Fruit fly (Drosophila melanogaster): ENCODE results near the gene PIG-Wb.
A peak's percentile ranks its signal among the peaks of the same experiment; 100 is the strongest.

PIG-Wb gene

dm6 chr3L:1746338-1747199 is 8.7 kb upstream of the PIG-Wb start, which contains the start of gene CG13921 (continued):
- peak; percentile 100 for TF ChIP-seq CG10631 (GFP tag; optimal IDR thresholded peaks at IDR 0.05)
- TF ChIP-seq Ets96B (tag; optimal IDR thresholded peaks at IDR 0.05), result peak; percentile 100
- peak; percentile 99 for TF ChIP-seq Sox102F (GFP tag; optimal IDR thresholded peaks at IDR 0.05)
- TF ChIP-seq CG1621 (tag; optimal IDR thresholded peaks at IDR 0.05), result peak; percentile 100
- TF ChIP-seq topi (GFP tag; optimal IDR thresholded peaks at IDR 0.05), result peak; percentile 100
- peak; percentile 99 for TF ChIP-seq CG11902 (GFP tag; optimal IDR thresholded peaks at IDR 0.05)
- TF ChIP-seq fd85E (GFP tag; optimal IDR thresholded peaks at IDR 0.05), result peak; percentile 98
- peak; percentile 100 for TF ChIP-seq eg (GFP tag; IDR thresholded peaks at IDR 0.05)
- peak; percentile 99 for TF ChIP-seq CG34406 (GFP tag; optimal IDR thresholded peaks at IDR 0.05)
- peak; percentile 100 for TF ChIP-seq Gug (GFP tag; IDR thresholded peaks at IDR 0.05)
- TF ChIP-seq Hr39 (GFP tag; optimal IDR thresholded peaks at IDR 0.05), result peak; percentile 99
- peak; percentile 100 for TF ChIP-seq CG8119 (GFP tag; IDR thresholded peaks at IDR 0.05)
- peak; percentile 99 for TF ChIP-seq CG6808 (GFP tag; optimal IDR thresholded peaks at IDR 0.05)
- TF ChIP-seq CG3032 (tag; optimal IDR thresholded peaks at IDR 0.05), result peak; percentile 100
- TF ChIP-seq Met (GFP tag; optimal IDR thresholded peaks at IDR 0.05), result peak; percentile 99
- peak; percentile 100 for TF ChIP-seq cyc (GFP tag; optimal IDR thresholded peaks at IDR 0.05)
- TF ChIP-seq pdm3 (GFP tag; optimal IDR thresholded peaks at IDR 0.05), result peak; percentile 100
- TF ChIP-seq Hr38 (GFP tag; optimal IDR thresholded peaks at IDR 0.05), result peak; percentile 90
- peak; percentile 99 for TF ChIP-seq CG4318 (GFP tag; optimal IDR thresholded peaks at IDR 0.05)
- peak; percentile 98 to 99 for TF ChIP-seq salr (GFP tag; optimal IDR thresholded peaks at IDR 0.05)
- TF ChIP-seq Lpt (GFP tag; optimal IDR thresholded peaks at IDR 0.05), result peak; percentile 99
- TF ChIP-seq Smox (GFP tag; optimal IDR thresholded peaks at IDR 0.05), result peak; percentile 99
- peak; percentile 91 for TF ChIP-seq fkh (GFP tag; optimal IDR thresholded peaks at IDR 0.05)
- peak; percentile 100 for TF ChIP-seq CG32006 (GFP tag; optimal IDR thresholded peaks at IDR 0.05)
- TF ChIP-seq CG31627 (GFP tag; optimal IDR thresholded peaks at IDR 0.05), result peak; percentile 99
- TF ChIP-seq CG6792 (GFP tag; optimal IDR thresholded peaks at IDR 0.05), result peak; percentile 100
- peak; percentile 99 for TF ChIP-seq Sox15 (GFP tag; optimal IDR thresholded peaks at IDR 0.05)
- TF ChIP-seq Sox14 (GFP tag; optimal IDR thresholded peaks at IDR 0.05), result peak; percentile 99
- peak; percentile 100 for TF ChIP-seq CG6163 (GFP tag; IDR thresholded peaks at IDR 0.05)
- peak; percentile 99 for TF ChIP-seq Hr4 (GFP tag; optimal IDR thresholded peaks at IDR 0.05)
- peak; percentile 100 for TF ChIP-seq Eip75B (GFP tag; optimal IDR thresholded peaks at IDR 0.05)
- TF ChIP-seq OdsH (GFP tag; optimal IDR thresholded peaks at IDR 0.05), result peak; percentile 100

DNA sequence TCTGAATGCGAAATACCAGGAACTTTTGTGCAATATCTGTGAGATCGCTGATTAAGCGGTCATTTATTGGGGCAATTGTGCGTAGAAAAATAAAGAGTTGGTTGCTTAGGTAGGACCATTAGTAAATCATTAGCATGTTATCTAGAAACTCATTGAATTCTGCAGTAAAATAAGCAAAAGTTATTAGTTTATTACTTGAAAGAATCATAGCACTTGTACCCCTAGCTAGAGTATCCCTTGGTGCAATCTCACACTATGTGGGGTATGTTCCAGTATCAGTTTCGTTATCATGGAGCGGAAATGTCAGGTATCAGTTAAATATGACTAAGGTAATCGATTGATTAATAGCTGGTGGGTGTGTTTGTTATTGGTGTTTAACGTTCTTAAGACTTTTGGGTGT is 7.5 kb upstream of the PIG-Wb start:
- TF ChIP-seq CG32006 (GFP tag; optimal IDR thresholded peaks at IDR 0.05) (no peak), vri (GFP tag; optimal IDR thresholded peaks at IDR 0.05) (peak; percentile 34), CG8632 (GFP tag; optimal IDR thresholded peaks at IDR 0.05) (no peak), CG6792 (GFP tag; optimal IDR thresholded peaks at IDR 0.05) (no peak), spab (GFP tag; optimal IDR thresholded peaks at IDR 0.05) (no peak)

DNA sequence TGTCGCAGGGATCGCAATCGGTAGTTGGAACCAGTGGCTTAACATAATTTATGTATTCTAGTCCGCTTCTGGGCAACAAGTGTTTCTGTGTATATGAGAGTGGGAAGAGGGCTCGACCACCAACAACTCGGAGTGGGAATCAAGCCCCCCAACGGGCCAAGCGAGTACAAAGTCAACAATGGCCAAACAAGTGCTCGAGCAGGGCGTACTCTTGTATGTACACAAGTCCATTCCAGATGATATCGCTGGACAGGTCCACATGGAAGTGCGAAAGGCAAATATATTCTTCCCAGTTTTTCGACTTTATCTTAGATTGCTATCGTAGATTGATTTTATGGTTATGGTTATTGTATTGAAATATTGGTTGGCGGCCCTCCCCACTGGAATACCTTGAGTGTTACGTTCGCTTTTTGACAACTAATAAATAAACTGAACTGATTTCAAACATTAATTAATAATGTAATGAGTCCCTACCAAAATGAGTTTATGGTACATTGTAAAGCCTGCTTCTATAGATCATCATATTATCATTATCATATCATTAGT is 4.7 kb upstream of the PIG-Wb start:
- TF ChIP-seq Eip78C (GFP tag) (peak; percentile 45), CG3032 (tag; optimal IDR thresholded peaks at IDR 0.05) (no peak), CG10669 (GFP tag; optimal IDR thresholded peaks at IDR 0.05) (no peak), achi (GFP tag; optimal IDR thresholded peaks at IDR 0.05) (no peak), Sox15 (GFP tag; optimal IDR thresholded peaks at IDR 0.05) (no peak), svp (GFP tag) (peak; percentile 43), CG6808 (GFP tag; optimal IDR thresholded peaks at IDR 0.05) (no peak), CG32006 (GFP tag; optimal IDR thresholded peaks at IDR 0.05) (no peak), salr (GFP tag; optimal IDR thresholded peaks at IDR 0.05) (no peak), CG8119 (GFP tag; IDR thresholded peaks at IDR 0.05) (no peak), Sox14 (GFP tag; optimal IDR thresholded peaks at IDR 0.05) (no peak), spab (GFP tag; optimal IDR thresholded peaks at IDR 0.05) (no peak), fkh (GFP tag; optimal IDR thresholded peaks at IDR 0.05) (peak; percentile 90), Hr39 (GFP tag; optimal IDR thresholded peaks at IDR 0.05) (no peak), dac (GFP tag; optimal IDR thresholded peaks at IDR 0.05) (no peak), vri (GFP tag; optimal IDR thresholded peaks at IDR 0.05) (no peak), CG8632 (GFP tag; optimal IDR thresholded peaks at IDR 0.05) (no peak), OdsH (GFP tag; optimal IDR thresholded peaks at IDR 0.05) (no peak), Hr4 (GFP tag; optimal IDR thresholded peaks at IDR 0.05) (no peak), CG4318 (GFP tag; optimal IDR thresholded peaks at IDR 0.05) (no peak), fd59A (GFP tag; optimal IDR thresholded peaks at IDR 0.05) (peak; percentile 11), Eip93F (GFP tag; optimal IDR thresholded peaks at IDR 0.05) (no peak), dsx (GFP tag; optimal IDR thresholded peaks at IDR 0.05; ENCODE audit: poor library complexity, severe bottlenecking) (no peak), CG15336 (GFP tag; IDR thresholded peaks at IDR 0.05) (no peak)
